Fruit fly (Drosophila melanogaster) whole organism, embryonic: ENCODE data around the gene PGRP-LF.

Experiments used
- Atf6 ChIP-seq: fragments of 200-800 bp; sonication (Bioruptor generic); IDR thresholded peaks from 2 replicates; pipeline ENCODE4 v1.3.6; 2022; ENCODE audit warnings: missing biosample characterization, missing genetic modification characterization
- CG11696 ChIP-seq: fragments of 200-800 bp; sonication (Bioruptor generic); IDR thresholded peaks from 2 replicates; pipeline ENCODE4 v1.3.6; 2022; ENCODE audit warnings: missing biosample characterization, missing genetic modification characterization
- CG13894 ChIP-seq: fragments of 200-800 bp; sonication (Bioruptor generic); optimal IDR thresholded peaks from 3 replicates; lab custom pipeline; 2018; ENCODE audit warnings: missing biosample characterization, mild to moderate bottlenecking, missing genetic modification characterization, moderate library complexity
- CG14050 ChIP-seq: fragments of 200-800 bp; sonication (Bioruptor generic); IDR thresholded peaks from 3 replicates; pipeline ENCODE4 v1.3.6; 2022; ENCODE audit warnings: missing biosample characterization, missing genetic modification characterization
- CG15479 ChIP-seq: fragments of 200-800 bp; sonication (Bioruptor generic); optimal IDR thresholded peaks from 3 replicates; lab custom pipeline; 2019; ENCODE audit warnings: missing biosample characterization, mild to moderate bottlenecking, missing genetic modification characterization, moderate library complexity
- CG17385 ChIP-seq: fragments of 200-800 bp; sonication (Bioruptor generic); optimal IDR thresholded peaks from 3 replicates; lab custom pipeline; 2018; ENCODE audit warnings: missing biosample characterization, mild to moderate bottlenecking, missing genetic modification characterization
- CG17568 ChIP-seq: fragments of 200-800 bp; sonication (Bioruptor generic); optimal IDR thresholded peaks from 2 replicates; lab custom pipeline; 2018; ENCODE audit warnings: missing biosample characterization, mild to moderate bottlenecking, missing genetic modification characterization, moderate library complexity
- CG30020 ChIP-seq: fragments of 200-800 bp; optimal IDR thresholded peaks from 2 replicates; lab custom pipeline; 2019; ENCODE audit warnings: missing biosample characterization, mild to moderate bottlenecking, missing genetic modification characterization, moderate library complexity
- CG34376 ChIP-seq: fragments of 200-800 bp; sonication (Bioruptor generic); optimal IDR thresholded peaks from 2 replicates; lab custom pipeline; 2018; ENCODE audit warnings: missing biosample characterization, mild to moderate bottlenecking, missing genetic modification characterization
- CG3726 ChIP-seq: fragments of 200-800 bp; sonication (Bioruptor generic); IDR thresholded peaks from 3 replicates; pipeline ENCODE4, ENCODE4 v1.3.6; 2022; ENCODE audit warnings: missing biosample characterization, missing genetic modification characterization
- CG8290 ChIP-seq, 3 experiments: fragments of 200-800 bp; sonication (Bioruptor generic); optimal IDR thresholded peaks; 2 replicates each; lab custom pipeline; 2016 to 2019; ENCODE audit warnings: missing biosample characterization in 3 of 3, missing genetic modification characterization in 3 of 3, mild to moderate bottlenecking in 2 of 3, moderate library complexity in 1 of 3
- CG9215 ChIP-seq: fragments of 200-800 bp; sonication (Bioruptor generic); IDR thresholded peaks from 2 replicates; pipeline ENCODE4 v1.3.6; 2022; ENCODE audit warnings: missing biosample characterization, missing genetic modification characterization
- CHES-1-like ChIP-seq: fragments of 200-800 bp; sonication (Bioruptor generic); optimal IDR thresholded peaks from 2 replicates; lab custom pipeline; 2016; ENCODE audit warnings: missing biosample characterization, missing genetic modification characterization
- Elba2 ChIP-seq: fragments of 200-800 bp; sonication (Bioruptor generic); optimal IDR thresholded peaks from 3 replicates; lab custom pipeline; 2016; ENCODE audit warnings: missing biosample characterization, missing genetic modification characterization
- HLH54F ChIP-seq: fragments of 200-800 bp; sonication (Bioruptor generic); optimal IDR thresholded peaks from 3 replicates; lab custom pipeline; 2016; ENCODE audit warnings: missing biosample characterization, missing genetic modification characterization
- Hand ChIP-seq: fragments of 200-800 bp; sonication (Bioruptor generic); optimal IDR thresholded peaks from 2 replicates; lab custom pipeline; 2017; ENCODE audit warnings: mild to moderate bottlenecking, missing biosample characterization, missing genetic modification reagents, missing genetic modification characterization
- Lhr ChIP-seq: fragments of 200-800 bp; sonication (Bioruptor generic); optimal IDR thresholded peaks from 3 replicates; lab custom pipeline; 2017; ENCODE audit warnings: mild to moderate bottlenecking, missing biosample characterization, missing genetic modification reagents, missing genetic modification characterization
- Med ChIP-seq: fragments of 200-800 bp; sonication (Bioruptor generic); peaks from one replicate; lab custom pipeline; 2016; ENCODE audit warnings: missing biosample characterization, missing genetic modification characterization, mild to moderate bottlenecking, inconsistent platforms, moderate library complexity
- Oaz ChIP-seq: fragments of 200-800 bp; sonication (Bioruptor generic); IDR thresholded peaks from 2 replicates; pipeline ENCODE4 v1.3.6; 2022; ENCODE audit warnings: missing biosample characterization, missing genetic modification characterization
- Vsx1 ChIP-seq: fragments of 200-800 bp; sonication (Bioruptor generic); optimal IDR thresholded peaks from 2 replicates; lab custom pipeline; 2017; ENCODE audit warnings: missing biosample characterization, mild to moderate bottlenecking, missing genetic modification characterization, missing genetic modification reagents
- ap ChIP-seq: fragments of 200-800 bp; sonication (Bioruptor generic); IDR thresholded peaks from 2 replicates; pipeline ENCODE4 v1.3.6; 2022; ENCODE audit warnings: missing biosample characterization, missing genetic modification characterization
- da ChIP-seq: fragments of 200-800 bp; sonication (Bioruptor generic); optimal IDR thresholded peaks from 2 replicates; lab custom pipeline; 2016; ENCODE audit warnings: missing biosample characterization, missing genetic modification characterization
- exex ChIP-seq: fragments of 200-800 bp; sonication (Bioruptor generic); optimal IDR thresholded peaks from 4 replicates; lab custom pipeline; 2018; ENCODE audit warnings: missing biosample characterization, mild to moderate bottlenecking, missing genetic modification characterization, moderate library complexity
- klu ChIP-seq: fragments of 200-800 bp; sonication (Bioruptor generic); IDR thresholded peaks from 2 replicates; pipeline ENCODE4 v1.3.6; 2022; ENCODE audit warnings: missing biosample characterization, missing genetic modification characterization
- kni ChIP-seq: fragments of 200-800 bp; sonication (Bioruptor generic); optimal IDR thresholded peaks from 3 replicates; lab custom pipeline; 2017; ENCODE audit warnings: mild to moderate bottlenecking, missing biosample characterization, missing genetic modification reagents, missing genetic modification characterization
- nmo ChIP-seq: fragments of 200-800 bp; sonication (Bioruptor generic); optimal IDR thresholded peaks from 2 replicates; lab custom pipeline; 2018; ENCODE audit warnings: missing biosample characterization, mild to moderate bottlenecking, missing genetic modification characterization, moderate library complexity
- odd ChIP-seq: fragments of 200-800 bp; sonication (Bioruptor generic); optimal IDR thresholded peaks from 2 replicates; lab custom pipeline; 2017; ENCODE audit warnings: missing biosample characterization, mild to moderate bottlenecking, missing genetic modification characterization
- p53 ChIP-seq: fragments of 200-800 bp; sonication (Bioruptor generic); optimal IDR thresholded peaks from 2 replicates; lab custom pipeline; 2016; ENCODE audit warnings: missing biosample characterization, missing genetic modification characterization
- ro ChIP-seq: fragments of 200-800 bp; sonication (Bioruptor generic); IDR thresholded peaks from 2 replicates; pipeline ENCODE4 v1.3.6; 2022; ENCODE audit warnings: missing biosample characterization, missing genetic modification characterization
- scrt ChIP-seq: fragments of 200-800 bp; sonication (Bioruptor generic); optimal IDR thresholded peaks from 2 replicates; lab custom pipeline; 2018; ENCODE audit warnings: missing biosample characterization, mild to moderate bottlenecking, missing genetic modification characterization, moderate library complexity
- sens ChIP-seq: fragments of 200-800 bp; sonication (Bioruptor generic); peaks from one replicate; lab custom pipeline; 2016; ENCODE audit warnings: missing biosample characterization, missing genetic modification characterization
- slbo ChIP-seq: fragments of 200-800 bp; sonication (Bioruptor generic); IDR thresholded peaks from 2 replicates; pipeline ENCODE4 v1.3.6; 2022; ENCODE audit warnings: missing biosample characterization, missing genetic modification characterization
- vvl ChIP-seq: fragments of 200-800 bp; sonication (Bioruptor generic); IDR thresholded peaks from 2 replicates; pipeline ENCODE4 v1.3.6; 2022; ENCODE audit warnings: missing biosample characterization, missing genetic modification characterization

PGRP-LF gene

dm6 chr3L:9383345-9384075, 34.1 kb downstream of the PGRP-LF start, which contains the start of gene Hsp27 (continued):
- TF ChIP-seq CG13894 (peak; percentile 93), CG8290 (GFP tag; optimal IDR thresholded peaks at IDR 0.05; lab: Kevin White, UChicago) (peak; percentile 95), CG8290 (tag; optimal IDR thresholded peaks at IDR 0.05; lab: Kevin White, UChicago) (peak in 1 of 2 experiments; percentile 66), Hand (GFP tag; lab: Kevin White, UChicago) (peak; percentile 92), Oaz (GFP tag; lab: Robert Waterston, UW) (peak; percentile 89)
- TF ChIP-seq, all 482 proteins: peak for 438

- TF ChIP-seq slbo (GFP tag; lab: Robert Waterston, UW) = 0 out of 2 replicates have a peak, but pooled peaks have one; percentile 16
- TF ChIP-seq kni = peak; percentile 53
- no peak for TF ChIP-seq nmo
- no peak for TF ChIP-seq odd (GFP tag; lab: Kevin White, UChicago)
- no peak for TF ChIP-seq CG14050
- TF ChIP-seq CHES-1-like (GFP tag; lab: Kevin White, UChicago) = no peak
- TF ChIP-seq CG11696 (GFP tag; lab: Robert Waterston, UW) = no peak
- no peak for TF ChIP-seq scrt (GFP tag; lab: Kevin White, UChicago)
- TF ChIP-seq p53 = no peak
- TF ChIP-seq vvl (GFP tag; lab: Robert Waterston, UW) = 0 out of 2 replicates have a peak, but pooled peaks have one; percentile 9
- no peak for TF ChIP-seq HLH54F (GFP tag; lab: Kevin White, UChicago)
- TF ChIP-seq CG17385 = peak; percentile 59
- TF ChIP-seq Med (GFP tag; lab: Kevin White, UChicago) = peak; percentile 44
- no peak for TF ChIP-seq CG9215
- no peak for TF ChIP-seq Atf6
- TF ChIP-seq ap (GFP tag; lab: Robert Waterston, UW) = no peak
- no peak for TF ChIP-seq Lhr (GFP tag; lab: Kevin White, UChicago)
- TF ChIP-seq Elba2 (GFP tag; lab: Kevin White, UChicago) = no peak
- no peak for TF ChIP-seq CG30020 (tag; lab: Kevin White, UChicago)
These were observed 35.2 kb downstream of the PGRP-LF start for dm6 chr3L:9384445-9385079.

dm6 chr3L:9391340-9391980, 42.1 kb downstream of the PGRP-LF start:
- TF ChIP-seq da (GFP tag; lab: Kevin White, UChicago) (no peak), sens (GFP tag; lab: Kevin White, UChicago) (peak; percentile 62), klu (GFP tag; lab: Robert Waterston, UW) (no peak), exex (tag; lab: Kevin White, UChicago) (peak; percentile 19)

- TF ChIP-seq CG34376 (GFP tag; lab: Kevin White, UChicago) (peak; percentile 18), ro (GFP tag; lab: Robert Waterston, UW) (no peak), exex (tag; lab: Kevin White, UChicago) (peak; percentile 82), CG17568 (GFP tag; lab: Kevin White, UChicago) (no peak), CG3726 (GFP tag; lab: Robert Waterston, UW) (no peak), Vsx1 (GFP tag; lab: Kevin White, UChicago) (peak; percentile 38), CG15479 (GFP tag; lab: Kevin White, UChicago) (no peak)
These were observed 46.6 kb downstream of the PGRP-LF start for dm6 chr3L:9396038-9396437.
